Worm (Caenorhabditis elegans): Measurements from ENCODE around the gene micu-1.

Gene micu-1

DNA sequence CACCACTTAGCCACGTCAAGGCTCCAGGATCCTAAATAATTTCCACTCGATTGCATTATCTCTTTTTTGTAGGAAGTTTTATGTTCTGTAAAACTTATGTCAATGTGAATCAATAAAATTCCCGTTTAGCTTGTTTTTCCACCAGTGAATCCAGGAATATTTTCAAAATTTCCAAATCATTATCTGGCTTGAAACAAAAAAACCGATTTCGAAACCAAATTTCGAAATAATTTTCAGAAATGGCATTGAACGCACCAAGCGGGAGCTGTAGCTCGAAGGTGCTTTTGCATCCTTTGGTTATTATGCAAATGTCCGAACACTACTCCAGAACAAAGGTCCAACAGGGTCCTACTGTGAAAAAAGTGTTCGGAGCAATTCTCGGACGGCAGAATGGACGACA is 2.9 kb downstream of the micu-1 start, which contains the start of gene csn-6:
csn-6 (plus strand) TSS at position 234 of the 400 bp plus-strand sequence.
- TF ChIP-seq ceh-48 (tag; optimal IDR thresholded peaks at IDR 0.05) (no peak), ets-4 (tag; optimal IDR thresholded peaks at IDR 0.05) (no peak)

DNA sequence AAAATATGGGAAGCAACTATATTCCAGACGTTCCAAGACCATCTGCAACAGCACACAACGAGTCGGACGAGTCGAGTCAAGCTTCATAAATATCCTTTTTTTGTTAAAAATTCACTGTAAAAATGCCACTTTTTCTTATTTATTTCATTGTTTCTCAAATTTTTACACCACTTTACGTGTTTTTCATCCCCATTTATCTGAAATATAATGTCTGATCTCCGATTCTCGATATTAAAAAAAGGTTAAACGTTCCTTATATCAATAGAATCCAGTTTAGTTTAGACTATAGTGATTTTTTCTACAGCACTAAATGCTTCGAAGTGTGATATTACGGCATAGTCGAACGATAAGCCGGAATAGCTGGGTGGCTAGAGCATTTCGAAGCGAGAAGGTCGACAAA is 5.7 kb downstream of the micu-1 start, which contains the start of gene Y67H2A.7:
Y67H2A.7 (plus strand) TSS at position 301 of the 400 bp plus-strand sequence.
- no peak for TF ChIP-seq ref-2 (tag; optimal IDR thresholded peaks at IDR 0.05)
- no peak for TF ChIP-seq dve-1 (tag; optimal IDR thresholded peaks at IDR 0.05)
- TF ChIP-seq fkh-10 (GFP tag; optimal IDR thresholded peaks at IDR 0.05), result no peak
- TF ChIP-seq pha-2 (tag; optimal IDR thresholded peaks at IDR 0.05), result no peak
- TF ChIP-seq sdc-2 (tag; optimal IDR thresholded peaks at IDR 0.05), result no peak
- no peak for TF ChIP-seq ceh-31 (tag; optimal IDR thresholded peaks at IDR 0.05)
- TF ChIP-seq K09A11.1 (tag; optimal IDR thresholded peaks at IDR 0.05; ENCODE audit: insufficient read depth), result no peak
- no peak for TF ChIP-seq ceh-6 (GFP tag; optimal IDR thresholded peaks at IDR 0.05)
- no peak for TF ChIP-seq K02D7.2 (tag; optimal IDR thresholded peaks at IDR 0.05)
- TF ChIP-seq ahr-1 (tag; optimal IDR thresholded peaks at IDR 0.05), result no peak
- no peak for TF ChIP-seq ceh-2 (tag; optimal IDR thresholded peaks at IDR 0.05)
- TF ChIP-seq unc-86 (tag; optimal IDR thresholded peaks at IDR 0.05), result no peak
- no peak for TF ChIP-seq eyg-1 (tag; optimal IDR thresholded peaks at IDR 0.05)
- TF ChIP-seq ceh-19 (GFP tag; optimal IDR thresholded peaks at IDR 0.05), result no peak
- TF ChIP-seq ets-4 (tag; optimal IDR thresholded peaks at IDR 0.05), result no peak
- no peak for TF ChIP-seq dmd-4 (tag; optimal IDR thresholded peaks at IDR 0.05; ENCODE audit: borderline replicate concordance)
- TF ChIP-seq nhr-11 (tag; optimal IDR thresholded peaks at IDR 0.05), result no peak
- TF ChIP-seq ceh-30 (tag; optimal IDR thresholded peaks at IDR 0.05), result no peak

DNA sequence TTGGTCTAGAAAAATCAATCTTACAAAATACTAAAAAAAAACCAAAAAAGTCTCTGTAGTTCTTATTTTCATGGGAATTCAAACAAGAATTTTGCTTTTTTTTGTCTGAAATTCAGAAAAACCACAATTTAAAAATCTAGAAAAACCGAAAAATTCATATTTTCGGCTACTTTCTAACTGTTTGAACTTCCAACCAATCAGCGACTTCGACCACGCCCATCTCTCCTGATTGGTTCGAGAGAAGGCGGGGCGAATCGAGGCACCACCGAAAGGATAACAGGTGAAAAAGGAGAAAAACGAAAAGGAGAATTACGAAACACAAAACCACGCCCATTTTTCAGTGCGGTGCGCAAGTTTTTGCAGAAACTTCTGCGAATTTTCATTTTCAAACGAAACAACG is 7.1 kb downstream of the micu-1 start:
- TF ChIP-seq tbx-7 (tag; optimal IDR thresholded peaks at IDR 0.05), result no peak
- TF ChIP-seq nfya-1 (tag; optimal IDR thresholded peaks at IDR 0.05), result peak; percentile 62

DNA sequence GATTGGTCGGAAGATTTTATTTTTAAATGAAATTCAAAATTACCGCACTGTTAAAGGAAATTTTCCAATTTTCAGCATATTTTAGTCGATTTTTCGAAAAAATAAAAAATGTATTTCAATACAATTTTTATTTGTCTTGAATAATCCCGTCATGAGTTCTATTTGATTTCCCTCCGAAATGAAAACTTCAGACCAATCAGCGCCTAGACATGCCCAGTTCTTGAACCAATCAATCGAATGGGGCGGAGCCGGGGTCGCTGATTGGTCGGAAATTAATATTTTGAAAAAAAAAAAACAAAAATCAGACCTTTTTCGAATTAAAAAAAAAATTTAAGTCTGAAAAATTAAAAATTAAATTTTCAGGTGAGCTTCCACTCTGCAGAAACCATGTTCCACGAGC is 11.9 kb downstream of the micu-1 start:
- TF ChIP-seq lin-11 (tag; optimal IDR thresholded peaks at IDR 0.05), result no peak
- no peak for TF ChIP-seq lim-6 (tag; optimal IDR thresholded peaks at IDR 0.05)
- TF ChIP-seq nfya-1 (tag; optimal IDR thresholded peaks at IDR 0.05), result peak; percentile 64
- no peak for TF ChIP-seq mec-3 (tag; optimal IDR thresholded peaks at IDR 0.05; ENCODE audit: borderline replicate concordance)
- no peak for TF ChIP-seq K09A11.1 (tag; optimal IDR thresholded peaks at IDR 0.05; ENCODE audit: insufficient read depth)
- no peak for TF ChIP-seq fax-1 (tag; optimal IDR thresholded peaks at IDR 0.05)
- TF ChIP-seq zip-5 (tag; optimal IDR thresholded peaks at IDR 0.05), result no peak
- no peak for TF ChIP-seq F13H6.1 (tag; optimal IDR thresholded peaks at IDR 0.05)

DNA sequence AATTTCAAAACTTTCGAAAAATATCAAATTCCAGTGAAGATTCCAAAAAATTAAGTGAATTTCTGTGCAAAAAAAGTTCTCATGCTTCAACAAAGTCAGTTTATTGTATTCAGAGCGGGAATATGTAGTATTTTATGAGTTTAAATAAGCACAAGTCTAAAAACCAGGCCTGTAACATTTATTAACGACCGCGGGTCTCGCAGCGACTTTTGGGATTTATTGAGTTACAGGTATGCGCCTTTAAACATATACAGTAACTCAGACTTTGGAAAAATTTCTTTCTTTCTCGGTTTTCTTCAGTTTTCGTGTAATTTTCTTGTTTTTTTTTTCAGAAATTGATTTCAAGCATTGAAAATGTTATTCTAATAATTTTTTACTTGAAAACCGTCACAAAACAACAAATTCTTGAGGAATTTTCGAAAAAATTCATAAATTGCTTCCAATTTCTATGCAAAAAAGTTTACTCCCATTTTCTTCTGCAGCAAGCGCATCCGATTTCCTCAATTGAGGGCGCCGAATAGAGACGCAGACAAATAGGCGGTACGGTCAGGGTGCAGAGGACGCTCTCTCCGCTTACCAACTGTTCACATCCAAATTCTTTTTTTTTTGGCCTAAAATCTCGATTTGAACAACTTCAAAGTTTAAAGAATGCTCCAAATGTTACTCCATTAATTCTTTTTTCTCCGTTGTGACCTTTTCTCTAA is 13.8 kb downstream of the micu-1 start:
- TF ChIP-seq nfya-1 (tag; optimal IDR thresholded peaks at IDR 0.05) (peak; percentile 11), T23F11.4 (GFP tag; optimal IDR thresholded peaks at IDR 0.05) (no peak)

DNA sequence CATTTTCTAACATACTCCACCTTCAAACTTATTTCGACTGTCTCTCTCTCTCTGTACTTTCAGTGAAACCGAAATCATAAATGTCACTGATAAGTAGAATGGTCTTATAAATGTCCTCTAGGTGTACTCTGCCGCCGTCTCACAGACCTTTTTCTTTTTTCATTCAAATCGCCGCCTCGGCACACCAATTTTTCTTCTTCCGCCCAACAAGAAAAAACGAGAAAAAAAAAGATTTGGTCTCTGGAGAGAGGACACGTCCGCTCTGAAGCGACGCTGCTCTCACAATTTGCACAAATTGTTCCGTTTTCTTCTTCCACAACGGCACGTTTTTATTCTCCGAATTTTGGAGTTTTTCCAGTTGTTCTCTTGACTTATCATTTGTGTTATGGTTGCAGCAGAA is 15.4 kb downstream of the micu-1 start:
- TF ChIP-seq hlh-13 (GFP tag; optimal IDR thresholded peaks at IDR 0.05) (no peak), ceh-22 (tag; optimal IDR thresholded peaks at IDR 0.05) (no peak), elt-2 (tag; optimal IDR thresholded peaks at IDR 0.05) (no peak), fkh-10 (GFP tag; optimal IDR thresholded peaks at IDR 0.05) (no peak), ahr-1 (tag; optimal IDR thresholded peaks at IDR 0.05) (no peak)

Data from whole organism, late embryonic.